Fruit fly (Drosophila melanogaster) whole organism, embryonic: ENCODE results near the gene Hn.

Experiments
- Adf1 ChIP-seq: fragments of 200-800 bp; sonication (Bioruptor generic); IDR thresholded peaks from 2 replicates; pipeline ENCODE4 v1.3.6; 2022; ENCODE audit warnings: missing biosample characterization, missing genetic modification characterization
- B-H2 ChIP-seq: fragments of 200-800 bp; sonication (Bioruptor generic); optimal IDR thresholded peaks from 2 replicates; lab custom pipeline; 2018; ENCODE audit warnings: missing biosample characterization, mild to moderate bottlenecking, missing genetic modification characterization
- Blimp-1 ChIP-seq: fragments of 200-800 bp; sonication (Bioruptor generic); optimal IDR thresholded peaks from 3 replicates; lab custom pipeline; 2018; ENCODE audit warnings: missing biosample characterization, missing genetic modification characterization, mild to moderate bottlenecking, moderate library complexity, missing genetic modification reagents
- Bteb2 ChIP-seq: fragments of 200-800 bp; sonication (Bioruptor generic); optimal IDR thresholded peaks from 2 replicates; lab custom pipeline; 2016; ENCODE audit warnings: missing biosample characterization, missing genetic modification characterization
- CG10274 ChIP-seq: fragments of 200-800 bp; sonication (Bioruptor generic); optimal IDR thresholded peaks from 3 replicates; lab custom pipeline; 2017; ENCODE audit warnings: missing biosample characterization, mild to moderate bottlenecking, missing genetic modification characterization
- CG11723 ChIP-seq: fragments of 200-800 bp; sonication (Bioruptor generic); optimal IDR thresholded peaks from 2 replicates; lab custom pipeline; 2017; ENCODE audit warnings: missing biosample characterization, mild to moderate bottlenecking, missing genetic modification characterization
- CG13296 ChIP-seq: fragments of 200-800 bp; sonication (Bioruptor generic); optimal IDR thresholded peaks from 3 replicates; lab custom pipeline; 2018; ENCODE audit warnings: missing biosample characterization, mild to moderate bottlenecking, missing genetic modification characterization
- CG15696 ChIP-seq: fragments of 200-800 bp; sonication (Bioruptor generic); optimal IDR thresholded peaks from 2 replicates; lab custom pipeline; 2019; ENCODE audit warnings: missing biosample characterization, mild to moderate bottlenecking, missing genetic modification characterization, moderate library complexity
- CG16813 ChIP-seq: fragments of 200-800 bp; sonication (Bioruptor generic); IDR thresholded peaks from 3 replicates; pipeline ENCODE4 v1.3.6; 2022; ENCODE audit warnings: missing biosample characterization, missing genetic modification characterization; ENCODE audit not compliant: partially characterized antibody
- CG17912 ChIP-seq: fragments of 200-800 bp; sonication (Bioruptor generic); optimal IDR thresholded peaks from 2 replicates; lab custom pipeline; 2018; ENCODE audit warnings: missing biosample characterization, mild to moderate bottlenecking, missing genetic modification characterization
- CG2120 ChIP-seq: fragments of 200-800 bp; sonication (Bioruptor generic); optimal IDR thresholded peaks from 3 replicates; lab custom pipeline; 2016; ENCODE audit warnings: missing biosample characterization, missing genetic modification characterization
- CG3065 ChIP-seq: fragments of 200-800 bp; sonication (Bioruptor generic); optimal IDR thresholded peaks from 2 replicates; lab custom pipeline; 2016; ENCODE audit warnings: missing biosample characterization, missing genetic modification characterization
- CG31388 ChIP-seq: fragments of 200-800 bp; sonication (Bioruptor generic); optimal IDR thresholded peaks from 2 replicates; lab custom pipeline; 2016; ENCODE audit warnings: missing biosample characterization, missing genetic modification characterization
- CG31441 ChIP-seq: fragments of 200-800 bp; sonication (Bioruptor generic); IDR thresholded peaks from 2 replicates; pipeline ENCODE4 v1.3.6; 2022; ENCODE audit warnings: missing biosample characterization, missing genetic modification characterization
- CG32532 ChIP-seq: fragments of 200-800 bp; sonication (Bioruptor generic); IDR thresholded peaks from 2 replicates; pipeline ENCODE4 v1.3.6; 2022; ENCODE audit warnings: missing biosample characterization, missing genetic modification characterization
- CG32772 ChIP-seq: fragments of 200-800 bp; sonication (Bioruptor generic); IDR thresholded peaks from 2 replicates; pipeline ENCODE4 v1.3.6; 2022; ENCODE audit warnings: missing biosample characterization, missing genetic modification characterization
- CG3847 ChIP-seq: fragments of 200-800 bp; sonication (Bioruptor generic); IDR thresholded peaks from 2 replicates; pipeline ENCODE4 v1.3.6; 2022; ENCODE audit warnings: missing biosample characterization, missing genetic modification characterization
- CG3995 ChIP-seq: fragments of 200-800 bp; sonication (Bioruptor generic); optimal IDR thresholded peaks from 3 replicates; lab custom pipeline; 2016; ENCODE audit warnings: missing biosample characterization, missing genetic modification characterization
- CG4820 ChIP-seq: fragments of 200-800 bp; sonication (Bioruptor generic); optimal IDR thresholded peaks from 3 replicates; lab custom pipeline; 2016; ENCODE audit warnings: missing biosample characterization, missing genetic modification characterization
- CG6272 ChIP-seq: fragments of 200-800 bp; sonication (Bioruptor generic); IDR thresholded peaks from 2 replicates; pipeline ENCODE4 v1.3.6; 2022; ENCODE audit warnings: missing biosample characterization, missing genetic modification characterization
- CG8388 ChIP-seq: fragments of 200-800 bp; sonication (Bioruptor generic); optimal IDR thresholded peaks from 2 replicates; lab custom pipeline; 2019; ENCODE audit warnings: missing biosample characterization, mild to moderate bottlenecking, missing genetic modification characterization, moderate library complexity
- CG9215 ChIP-seq: fragments of 200-800 bp; sonication (Bioruptor generic); IDR thresholded peaks from 2 replicates; pipeline ENCODE4 v1.3.6; 2022; ENCODE audit warnings: missing biosample characterization, missing genetic modification characterization
- CG9932 ChIP-seq: fragments of 200-800 bp; sonication (Bioruptor generic); IDR thresholded peaks from 2 replicates; pipeline ENCODE4 v1.3.6; 2022; ENCODE audit warnings: missing biosample characterization, missing genetic modification characterization
- Dp ChIP-seq: fragments of 200-800 bp; sonication (Bioruptor generic); optimal IDR thresholded peaks from 2 replicates; lab custom pipeline; 2018; ENCODE audit warnings: missing biosample characterization, mild to moderate bottlenecking, missing genetic modification characterization, moderate library complexity
- ERR ChIP-seq: fragments of 200-800 bp; sonication (Bioruptor generic); optimal IDR thresholded peaks from 2 replicates; lab custom pipeline; 2016; ENCODE audit warnings: missing biosample characterization, missing genetic modification characterization
- HmgD ChIP-seq: fragments of 200-800 bp; sonication (Bioruptor generic); optimal IDR thresholded peaks from 3 replicates; lab custom pipeline; 2016; ENCODE audit warnings: missing biosample characterization, missing genetic modification characterization
- Lhr ChIP-seq: fragments of 200-800 bp; sonication (Bioruptor generic); optimal IDR thresholded peaks from 3 replicates; lab custom pipeline; 2017; ENCODE audit warnings: mild to moderate bottlenecking, missing biosample characterization, missing genetic modification reagents, missing genetic modification characterization
- MESR4 ChIP-seq: fragments of 200-800 bp; sonication (Bioruptor generic); optimal IDR thresholded peaks from 2 replicates; lab custom pipeline; 2018; ENCODE audit warnings: missing biosample characterization, mild to moderate bottlenecking, missing genetic modification characterization, moderate library complexity
- Max ChIP-seq: fragments of 200-800 bp; sonication (Bioruptor generic); optimal IDR thresholded peaks from 2 replicates; lab custom pipeline; 2016; ENCODE audit warnings: missing biosample characterization, mild to moderate bottlenecking, missing genetic modification characterization
- Poxn ChIP-seq: fragments of 200-800 bp; sonication (Bioruptor generic); IDR thresholded peaks from 2 replicates; pipeline ENCODE4 v1.3.6; 2022; ENCODE audit warnings: missing biosample characterization, missing genetic modification characterization
- Ptx1 ChIP-seq: fragments of 200-800 bp; sonication (Bioruptor generic); IDR thresholded peaks from 2 replicates; pipeline ENCODE4 v1.3.6; 2022; ENCODE audit warnings: missing biosample characterization, missing genetic modification characterization
- Stat92E ChIP-seq, 3 experiments: fragments of >200 bp in 2 of 3; fragments of 200-800 bp in 1 of 3; sonication (Bioruptor generic) in 1 of 3; optimal IDR thresholded peaks; 2 replicates each; lab custom pipeline; 2017 to 2019; ENCODE audit warnings: missing biosample characterization in 3 of 3, missing genetic modification characterization in 3 of 3, mild to moderate bottlenecking in 1 of 3, moderate library complexity in 1 of 3
- TFAM ChIP-seq: fragments of 200-800 bp; sonication (Bioruptor generic); optimal IDR thresholded peaks from 2 replicates; lab custom pipeline; 2017; ENCODE audit warnings: missing biosample characterization, missing genetic modification characterization, inconsistent platforms
- ab ChIP-seq: fragments of 200-800 bp; sonication (Bioruptor generic); optimal IDR thresholded peaks from 2 replicates; lab custom pipeline; 2016; ENCODE audit warnings: missing biosample characterization, missing genetic modification characterization
- btn ChIP-seq: fragments of 200-800 bp; sonication (Bioruptor generic); optimal IDR thresholded peaks from 2 replicates; lab custom pipeline; 2016; ENCODE audit warnings: missing biosample characterization, missing genetic modification characterization
- crp ChIP-seq, 2 experiments: fragments of 200-800 bp; sonication (Bioruptor generic); optimal IDR thresholded peaks; 2 replicates in 1 of 2; 3 replicates in 1 of 2; lab custom pipeline; 2017; ENCODE audit warnings: missing biosample characterization in 2 of 2, missing genetic modification characterization in 2 of 2, mild to moderate bottlenecking in 1 of 2, moderate library complexity in 1 of 2
- dan ChIP-seq: fragments of 200-800 bp; sonication (Bioruptor generic); IDR thresholded peaks from 2 replicates; pipeline ENCODE4 v1.3.6; 2022; ENCODE audit warnings: missing biosample characterization, missing genetic modification characterization
- fd102C ChIP-seq: fragments of 200-800 bp; sonication (Bioruptor generic); optimal IDR thresholded peaks from 2 replicates; lab custom pipeline; 2018; ENCODE audit warnings: missing biosample characterization, mild to moderate bottlenecking, missing genetic modification characterization, moderate library complexity
- gsb-n ChIP-seq: fragments of 200-800 bp; sonication (Bioruptor generic); optimal IDR thresholded peaks from 3 replicates; lab custom pipeline; 2018; ENCODE audit warnings: missing biosample characterization, mild to moderate bottlenecking, missing genetic modification characterization
- lilli ChIP-seq: fragments of 200-800 bp; sonication (Bioruptor generic); optimal IDR thresholded peaks from 3 replicates; lab custom pipeline; 2016; ENCODE audit warnings: missing biosample characterization, missing genetic modification characterization
- nerfin-1 ChIP-seq: fragments of 200-800 bp; sonication (Bioruptor generic); optimal IDR thresholded peaks from 3 replicates; lab custom pipeline; 2019; ENCODE audit warnings: missing biosample characterization, mild to moderate bottlenecking, missing genetic modification characterization, moderate library complexity
- nerfin-2 ChIP-seq: fragments of 200-800 bp; sonication (Bioruptor generic); IDR thresholded peaks from 2 replicates; pipeline ENCODE4 v1.3.6; 2022; ENCODE audit warnings: missing biosample characterization, missing genetic modification characterization; ENCODE audit not compliant: partially characterized antibody
- ranshi ChIP-seq: fragments of 200-800 bp; sonication (Bioruptor generic); IDR thresholded peaks from 2 replicates; pipeline ENCODE4 v1.3.6; 2022; ENCODE audit warnings: missing biosample characterization, missing genetic modification characterization
- run ChIP-seq: fragments of 200-800 bp; sonication (Bioruptor generic); optimal IDR thresholded peaks from 3 replicates; lab custom pipeline; 2018; ENCODE audit warnings: missing biosample characterization, mild to moderate bottlenecking, missing genetic modification characterization
- tin ChIP-seq: fragments of 200-800 bp; sonication (Bioruptor generic); optimal IDR thresholded peaks from 3 replicates; lab custom pipeline; 2016; ENCODE audit warnings: missing biosample characterization, missing genetic modification characterization
- tio ChIP-seq: fragments of 200-800 bp; sonication (Bioruptor generic); optimal IDR thresholded peaks from 2 replicates; lab custom pipeline; 2017; ENCODE audit warnings: missing biosample characterization, missing genetic modification characterization, inconsistent platforms
- trh ChIP-seq: fragments of 200-800 bp; sonication (Bioruptor generic); optimal IDR thresholded peaks from 2 replicates; lab custom pipeline; 2016; ENCODE audit warnings: missing biosample characterization, missing genetic modification characterization
- unpg ChIP-seq: fragments of 200-800 bp; sonication (Bioruptor generic); optimal IDR thresholded peaks from 3 replicates; lab custom pipeline; 2018; ENCODE audit warnings: missing biosample characterization, mild to moderate bottlenecking, missing genetic modification characterization, moderate library complexity
- wek ChIP-seq: fragments of 200-800 bp; sonication (Bioruptor generic); optimal IDR thresholded peaks from 3 replicates; lab custom pipeline; 2018; ENCODE audit warnings: missing biosample characterization, mild to moderate bottlenecking, missing genetic modification characterization, moderate library complexity
- zen ChIP-seq: fragments of 200-800 bp; sonication (Bioruptor generic); optimal IDR thresholded peaks from 3 replicates; lab custom pipeline; 2018; ENCODE audit warnings: missing biosample characterization, mild to moderate bottlenecking, missing genetic modification characterization, moderate library complexity

The Hn gene

dm6 chr3L:7782051-7782682, 21.9 kb downstream of the Hn start:
- no peak for TF ChIP-seq Adf1 (GFP tag; lab: Robert Waterston, UW)
- no peak for TF ChIP-seq CG3995 (GFP tag; lab: Kevin White, UChicago)
- TF ChIP-seq MESR4 (GFP tag; lab: Kevin White, UChicago): no peak
- no peak for TF ChIP-seq ab (GFP tag; lab: Kevin White, UChicago)
- no peak for TF ChIP-seq lilli
- TF ChIP-seq CG4820 (GFP tag; lab: Kevin White, UChicago): no peak
- TF ChIP-seq nerfin-2: no peak
- no peak for TF ChIP-seq CG9215
- TF ChIP-seq gsb-n: peak; percentile 1
- TF ChIP-seq CG8388: no peak
- peak; percentile 11 for TF ChIP-seq CG2120 (GFP tag; lab: Kevin White, UChicago)
- no peak for TF ChIP-seq CG9932 (GFP tag; lab: Robert Waterston, UW)
- TF ChIP-seq CG31388 (GFP tag; lab: Kevin White, UChicago): no peak
- TF ChIP-seq HmgD (GFP tag; lab: Kevin White, UChicago): no peak
- no peak for TF ChIP-seq CG10274 (GFP tag; lab: Kevin White, UChicago)
- peak; percentile 13 for TF ChIP-seq fd102C
- no peak for TF ChIP-seq CG3847 (GFP tag; lab: Robert Waterston, UW)
- TF ChIP-seq run (tag; lab: Kevin White, UChicago): peak; percentile 55
- no peak for TF ChIP-seq Stat92E (GFP tag; optimal IDR thresholded peaks at IDR 0.05; lab: Kevin White, UChicago)
- TF ChIP-seq CG13296 (GFP tag; lab: Kevin White, UChicago): peak; percentile 66
- no peak for TF ChIP-seq Dp (GFP tag; lab: Kevin White, UChicago)
- TF ChIP-seq zen (tag; lab: Kevin White, UChicago): no peak
- no peak for TF ChIP-seq CG32772 (GFP tag; lab: Robert Waterston, UW)
- no peak for TF ChIP-seq Bteb2 (GFP tag; lab: Kevin White, UChicago)
- no peak for TF ChIP-seq btn (GFP tag; lab: Kevin White, UChicago)
- no peak for TF ChIP-seq tin
- no peak for TF ChIP-seq Max
- peak; percentile 2 for TF ChIP-seq trh (GFP tag; lab: Kevin White, UChicago)
- no peak for TF ChIP-seq CG3065 (GFP tag; lab: Kevin White, UChicago)
- TF ChIP-seq unpg (GFP tag; lab: Kevin White, UChicago): no peak
- TF ChIP-seq ERR: no peak
- no peak for TF ChIP-seq nerfin-1 (tag; lab: Kevin White, UChicago)
- peak; percentile 54 for TF ChIP-seq wek
- TF ChIP-seq CG15696: peak; percentile 31
- no peak for TF ChIP-seq CG11723 (GFP tag; lab: Kevin White, UChicago)
- TF ChIP-seq B-H2 (GFP tag; lab: Kevin White, UChicago): no peak
- no peak for TF ChIP-seq Poxn (GFP tag; lab: Robert Waterston, UW)
- no peak for TF ChIP-seq crp (GFP tag; optimal IDR thresholded peaks at IDR 0.05; lab: Kevin White, UChicago)
- TF ChIP-seq CG16813 (GFP tag; lab: Robert Waterston, UW): no peak
- no peak for TF ChIP-seq Lhr (GFP tag; lab: Kevin White, UChicago)
- TF ChIP-seq CG32532: no peak
- TF ChIP-seq dan (GFP tag; lab: Robert Waterston, UW): no peak
- no peak; the same call in 1 of the 2 replicates for TF ChIP-seq ranshi (GFP tag; lab: Robert Waterston, UW)
- TF ChIP-seq tio (GFP tag; lab: Kevin White, UChicago): no peak
- TF ChIP-seq TFAM (GFP tag; lab: Kevin White, UChicago): no peak
- no peak for TF ChIP-seq Ptx1 (GFP tag; lab: Robert Waterston, UW)
- TF ChIP-seq CG31441: no peak
- peak; percentile 0 for TF ChIP-seq Blimp-1
- TF ChIP-seq CG6272: no peak
- no peak for TF ChIP-seq CG17912 (GFP tag; lab: Kevin White, UChicago)
